Fruit fly (Drosophila melanogaster): ENCODE data around the gene CG34155.

- TF ChIP-seq psq (optimal IDR thresholded peaks at IDR 0.05) (peak; percentile 67), Myc (optimal IDR thresholded peaks at IDR 0.05) (no peak), h (optimal IDR thresholded peaks at IDR 0.05) (no peak)
Measured at dm6 chr3R:30600154-30601009, 40.4 kb upstream of the CG34155 start.

Data from Kc167 (cell line).